Worm (Caenorhabditis elegans) whole organism, late embryonic: ENCODE measurements around the gene F49E2.2.
A peak's percentile ranks its signal among the peaks of the same experiment; 100 is the strongest.

ENCODE experiments used
- Y22D7AL.16 ChIP-seq: sonication (generic microtip); optimal IDR thresholded peaks from 2 replicates; lab custom pipeline; 2016; ENCODE audit warnings: missing genetic modification characterization, missing compliant biosample characterization
- ama-1 ChIP-seq: fragments of 150-350 bp; optimal IDR thresholded peaks from 2 replicates; lab custom pipeline; 2014
- ceh-2 ChIP-seq: sonication (generic microtip); optimal IDR thresholded peaks from 2 replicates; lab custom pipeline; 2016; ENCODE audit warnings: missing genotype, missing genetic modification characterization, missing compliant biosample characterization
- ceh-31 ChIP-seq: sonication (generic microtip); optimal IDR thresholded peaks from 2 replicates; lab custom pipeline; 2016; ENCODE audit warnings: missing genetic modification characterization, missing compliant biosample characterization
- fkh-10 ChIP-seq: fragments of 150-350 bp; optimal IDR thresholded peaks from 2 replicates; lab custom pipeline; 2014; ENCODE audit warnings: missing biosample characterization, missing genetic modification reagents, missing genetic modification characterization
- fkh-6 ChIP-seq: sonication (generic microtip); optimal IDR thresholded peaks from 2 replicates; lab custom pipeline; 2016; ENCODE audit warnings: missing genetic modification characterization, missing compliant biosample characterization
- hlh-6 ChIP-seq: sonication (generic microtip); optimal IDR thresholded peaks from 2 replicates; lab custom pipeline; 2016; ENCODE audit warnings: missing genotype, missing genetic modification characterization, missing compliant biosample characterization
- lim-6 ChIP-seq: sonication (generic microtip); optimal IDR thresholded peaks from 2 replicates; lab custom pipeline; 2016; ENCODE audit warnings: missing genetic modification characterization, missing compliant biosample characterization
- nfya-1 ChIP-seq: sonication (generic microtip); optimal IDR thresholded peaks from 2 replicates; lab custom pipeline; 2017; ENCODE audit warnings: missing genetic modification characterization, mild to moderate bottlenecking, missing compliant biosample characterization, antibody characterized with exemption, moderate library complexity
- nhr-11 ChIP-seq: fragments of 150-350 bp; optimal IDR thresholded peaks from 2 replicates; lab custom pipeline; 2014; ENCODE audit warnings: missing biosample characterization, missing genetic modification characterization
- nhr-232 ChIP-seq: sonication (generic microtip); optimal IDR thresholded peaks from 2 replicates; lab custom pipeline; 2016; ENCODE audit warnings: missing genetic modification characterization, missing compliant biosample characterization
- odd-2 ChIP-seq: sonication (generic microtip); optimal IDR thresholded peaks from 2 replicates; lab custom pipeline; 2017; ENCODE audit warnings: antibody characterized with exemption, mild to moderate bottlenecking, missing genetic modification characterization, missing compliant biosample characterization
- ref-2 ChIP-seq: sonication (generic microtip); optimal IDR thresholded peaks from 2 replicates; lab custom pipeline; 2016; ENCODE audit warnings: missing genetic modification characterization, missing compliant biosample characterization
- sox-4 ChIP-seq: sonication (generic microtip); optimal IDR thresholded peaks from 2 replicates; lab custom pipeline; 2017; ENCODE audit warnings: mild to moderate bottlenecking, missing genetic modification characterization, inconsistent platforms, missing compliant biosample characterization
- unc-86 ChIP-seq: sonication (generic microtip); optimal IDR thresholded peaks from 2 replicates; lab custom pipeline; 2016; ENCODE audit warnings: missing genetic modification characterization, missing compliant biosample characterization
- ztf-16 ChIP-seq: sonication (generic microtip); optimal IDR thresholded peaks from 2 replicates; lab custom pipeline; 2017; ENCODE audit warnings: missing genetic modification characterization, missing compliant biosample characterization

Gene F49E2.2

DNA sequence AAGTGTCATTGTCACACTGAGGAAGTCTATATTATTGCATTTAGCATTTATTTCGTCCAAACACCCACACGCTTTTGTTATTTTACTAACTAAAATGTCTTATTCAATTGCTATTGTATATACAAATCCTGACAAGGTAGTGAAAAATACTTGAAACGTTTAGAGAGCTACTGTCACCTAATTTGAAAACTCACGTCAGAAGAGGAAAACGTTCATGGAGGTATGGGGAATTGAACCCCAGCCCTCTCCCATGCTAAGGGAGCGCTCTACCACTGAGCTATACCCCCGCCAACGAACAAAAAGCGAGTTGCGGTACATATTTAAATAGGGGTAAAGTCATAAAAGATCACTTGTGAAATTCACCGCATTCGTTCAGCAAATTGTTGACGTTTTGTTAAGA lies 56.1 kb downstream of the F49E2.2 start (continued):
- TF ChIP-seq odd-2: no peak
- TF ChIP-seq ceh-31 (tag; lab: Kevin White, UChicago): no peak
- TF ChIP-seq Y22D7AL.16 (tag; lab: Kevin White, UChicago): peak; percentile 61
- TF ChIP-seq ama-1: no peak
- TF ChIP-seq lim-6 (tag; lab: Kevin White, UChicago): no peak
- no peak for TF ChIP-seq fkh-6 (tag; lab: Kevin White, UChicago)
- TF ChIP-seq unc-86 (tag; lab: Kevin White, UChicago): no peak
- no peak for TF ChIP-seq ref-2
- peak; percentile 18 for TF ChIP-seq nhr-232 (tag; lab: Kevin White, UChicago)
- TF ChIP-seq fkh-10 (GFP tag; lab: Kevin White, UChicago): no peak
- TF ChIP-seq ztf-16 (tag; lab: Kevin White, UChicago): no peak
- TF ChIP-seq ceh-2 (tag; lab: Kevin White, UChicago): no peak
- peak; percentile 16 for TF ChIP-seq sox-4 (tag; lab: Kevin White, UChicago)
- TF ChIP-seq nhr-11 (tag; lab: Kevin White, UChicago): no peak
- TF ChIP-seq hlh-6 (tag; lab: Kevin White, UChicago): no peak
- no peak for TF ChIP-seq nfya-1 (tag; lab: Kevin White, UChicago)
- TF ChIP-seq, all 69 proteins: peak for 20
